Fruit fly (Drosophila melanogaster) whole organism, embryonic: ENCODE measurements around the gene Gr98c.

ENCODE experiments used
- CG10147 ChIP-seq: fragments of 200-800 bp; sonication (Bioruptor generic); optimal IDR thresholded peaks from 2 replicates; lab custom pipeline; 2019; ENCODE audit warnings: missing biosample characterization, mild to moderate bottlenecking, missing genetic modification characterization, moderate library complexity
- CG10321 ChIP-seq: fragments of 200-800 bp; sonication (Bioruptor generic); IDR thresholded peaks from 2 replicates; pipeline ENCODE4 v1.3.6; 2022; ENCODE audit warnings: missing biosample characterization, missing genetic modification characterization
- CG10431 ChIP-seq: fragments of 200-800 bp; sonication (Bioruptor generic); optimal IDR thresholded peaks from 3 replicates; lab custom pipeline; 2018; ENCODE audit warnings: missing biosample characterization, mild to moderate bottlenecking, missing genetic modification characterization
- CG10654 ChIP-seq: fragments of 200-800 bp; sonication (Bioruptor generic); optimal IDR thresholded peaks from 2 replicates; lab custom pipeline; 2016; ENCODE audit warnings: missing biosample characterization, missing genetic modification characterization
- CG11247 ChIP-seq: fragments of 200-800 bp; sonication (Bioruptor generic); IDR thresholded peaks from 2 replicates; pipeline ENCODE4 v1.3.6; 2022; ENCODE audit warnings: missing biosample characterization, missing genetic modification characterization
- CG15601 ChIP-seq: fragments of 200-800 bp; sonication (Bioruptor generic); optimal IDR thresholded peaks from 3 replicates; lab custom pipeline; 2019; ENCODE audit warnings: missing biosample characterization, mild to moderate bottlenecking, missing genetic modification characterization, moderate library complexity
- CG15696 ChIP-seq: fragments of 200-800 bp; sonication (Bioruptor generic); optimal IDR thresholded peaks from 2 replicates; lab custom pipeline; 2019; ENCODE audit warnings: missing biosample characterization, mild to moderate bottlenecking, missing genetic modification characterization, moderate library complexity
- CG17186 ChIP-seq: fragments of 200-800 bp; sonication (Bioruptor generic); optimal IDR thresholded peaks from 3 replicates; lab custom pipeline; 2017; ENCODE audit warnings: missing biosample characterization, missing genetic modification reagents, missing genetic modification characterization
- CG2712 ChIP-seq: fragments of 200-800 bp; optimal IDR thresholded peaks from 3 replicates; lab custom pipeline; 2019; ENCODE audit warnings: missing biosample characterization, mild to moderate bottlenecking, missing genetic modification characterization, moderate library complexity
- CG32772 ChIP-seq: fragments of 200-800 bp; sonication (Bioruptor generic); IDR thresholded peaks from 2 replicates; pipeline ENCODE4 v1.3.6; 2022; ENCODE audit warnings: missing biosample characterization, missing genetic modification characterization
- CG3726 ChIP-seq: fragments of 200-800 bp; sonication (Bioruptor generic); IDR thresholded peaks from 3 replicates; pipeline ENCODE4, ENCODE4 v1.3.6; 2022; ENCODE audit warnings: missing biosample characterization, missing genetic modification characterization
- CG3995 ChIP-seq: fragments of 200-800 bp; sonication (Bioruptor generic); optimal IDR thresholded peaks from 3 replicates; lab custom pipeline; 2016; ENCODE audit warnings: missing biosample characterization, missing genetic modification characterization
- CG4854 ChIP-seq: fragments of 200-800 bp; sonication (Bioruptor generic); optimal IDR thresholded peaks from 2 replicates; lab custom pipeline; 2016; ENCODE audit warnings: missing biosample characterization, missing genetic modification characterization, inconsistent platforms
- CG8281 ChIP-seq: fragments of 200-800 bp; sonication (Bioruptor generic); optimal IDR thresholded peaks from 2 replicates; lab custom pipeline; 2018; ENCODE audit warnings: missing biosample characterization, mild to moderate bottlenecking, missing genetic modification characterization, moderate library complexity
- CHES-1-like ChIP-seq: fragments of 200-800 bp; sonication (Bioruptor generic); optimal IDR thresholded peaks from 2 replicates; lab custom pipeline; 2016; ENCODE audit warnings: missing biosample characterization, missing genetic modification characterization
- CTCF ChIP-seq: fragments of 200-800 bp; sonication (Bioruptor generic); optimal IDR thresholded peaks from 2 replicates; lab custom pipeline; 2017; ENCODE audit warnings: missing biosample characterization, mild to moderate bottlenecking, missing genetic modification characterization, moderate library complexity
- Eip74EF ChIP-seq, 2 experiments: fragments of 200-800 bp in 1 of 2; fragments of >200 bp in 1 of 2; sonication (Bioruptor generic) in 1 of 2; optimal IDR thresholded peaks; 2 replicates each; lab custom pipeline; 2017 to 2019; ENCODE audit warnings: missing biosample characterization in 2 of 2, missing genetic modification characterization in 2 of 2, mild to moderate bottlenecking in 1 of 2, moderate library complexity in 1 of 2
- HHEX ChIP-seq: fragments of 200-800 bp; sonication (Bioruptor generic); optimal IDR thresholded peaks from 3 replicates; lab custom pipeline; 2017; ENCODE audit warnings: missing biosample characterization, mild to moderate bottlenecking, missing genetic modification characterization, missing genetic modification reagents
- HLHmδ ChIP-seq: fragments of 200-800 bp; sonication (Bioruptor generic); optimal IDR thresholded peaks from 2 replicates; lab custom pipeline; 2018; ENCODE audit warnings: missing biosample characterization, mild to moderate bottlenecking, missing genetic modification characterization, moderate library complexity
- Kr ChIP-seq: fragments of 200-800 bp; sonication (Bioruptor generic); optimal IDR thresholded peaks from 2 replicates; lab custom pipeline; 2017; ENCODE audit warnings: missing biosample characterization, mild to moderate bottlenecking, missing genetic modification characterization
- Lpt ChIP-seq: fragments of >200 bp; optimal IDR thresholded peaks from 2 replicates; lab custom pipeline; 2018; ENCODE audit warnings: missing biosample characterization, missing genetic modification characterization
- NfI ChIP-seq: fragments of 200-800 bp; sonication (Bioruptor generic); optimal IDR thresholded peaks from 3 replicates; lab custom pipeline; 2018; ENCODE audit warnings: missing biosample characterization, mild to moderate bottlenecking, missing genetic modification characterization, moderate library complexity
- Pdp1 ChIP-seq, 2 experiments: fragments of 200-800 bp; sonication (Bioruptor generic); optimal IDR thresholded peaks; 3 replicates each; lab custom pipeline; 2016; ENCODE audit warnings: missing biosample characterization in 2 of 2, missing genetic modification characterization in 2 of 2, mild to moderate bottlenecking in 1 of 2, moderate library complexity in 1 of 2
- Six4 ChIP-seq: fragments of 200-800 bp; sonication (Bioruptor generic); optimal IDR thresholded peaks from 2 replicates; lab custom pipeline; 2016; ENCODE audit warnings: missing biosample characterization, missing genetic modification characterization
- Xbp1 ChIP-seq: fragments of 200-800 bp; sonication (Bioruptor generic); optimal IDR thresholded peaks from 3 replicates; lab custom pipeline; 2016; ENCODE audit warnings: missing biosample characterization, mild to moderate bottlenecking, missing genetic modification characterization
- cas ChIP-seq: fragments of 200-800 bp; sonication (Bioruptor generic); IDR thresholded peaks from 2 replicates; pipeline ENCODE4 v1.3.6; 2022; ENCODE audit warnings: missing biosample characterization, missing genetic modification characterization
- cato ChIP-seq: fragments of 200-800 bp; sonication (Bioruptor generic); optimal IDR thresholded peaks from 2 replicates; lab custom pipeline; 2016; ENCODE audit warnings: missing biosample characterization, missing genetic modification characterization, borderline replicate concordance
- cg ChIP-seq: fragments of 200-800 bp; sonication (Bioruptor generic); optimal IDR thresholded peaks from 3 replicates; lab custom pipeline; 2019; ENCODE audit warnings: missing biosample characterization, mild to moderate bottlenecking, missing genetic modification characterization, moderate library complexity
- cwo ChIP-seq: fragments of 200-800 bp; sonication (Bioruptor generic); optimal IDR thresholded peaks from 3 replicates; lab custom pipeline; 2017; ENCODE audit warnings: missing biosample characterization, missing genetic modification characterization, mild to moderate bottlenecking, moderate library complexity, missing genetic modification reagents
- dan ChIP-seq: fragments of 200-800 bp; sonication (Bioruptor generic); IDR thresholded peaks from 2 replicates; pipeline ENCODE4 v1.3.6; 2022; ENCODE audit warnings: missing biosample characterization, missing genetic modification characterization
- dmrt11E ChIP-seq: fragments of 200-800 bp; sonication (Bioruptor generic); optimal IDR thresholded peaks from 3 replicates; lab custom pipeline; 2018; ENCODE audit warnings: missing biosample characterization, mild to moderate bottlenecking, missing genetic modification characterization, moderate library complexity
- en ChIP-seq: fragments of 200-800 bp; sonication (Bioruptor generic); optimal IDR thresholded peaks from 2 replicates; lab custom pipeline; 2016; ENCODE audit warnings: missing biosample characterization, missing genetic modification characterization
- gfzf ChIP-seq: fragments of 200-800 bp; sonication (Bioruptor generic); optimal IDR thresholded peaks from 2 replicates; lab custom pipeline; 2016; ENCODE audit warnings: missing biosample characterization, mild to moderate bottlenecking, missing genetic modification characterization, moderate library complexity
- gt ChIP-seq: fragments of 200-800 bp; sonication (Bioruptor generic); IDR thresholded peaks from 2 replicates; pipeline ENCODE4 v1.3.6; 2022; ENCODE audit warnings: missing biosample characterization, missing genetic modification characterization
- hbn ChIP-seq: fragments of 200-800 bp; sonication (Bioruptor generic); IDR thresholded peaks from 2 replicates; pipeline ENCODE4 v1.3.6; 2022; ENCODE audit warnings: missing biosample characterization, missing genetic modification characterization; ENCODE audit not compliant: partially characterized antibody
- lmd ChIP-seq: fragments of 200-800 bp; sonication (Bioruptor generic); IDR thresholded peaks from 2 replicates; pipeline ENCODE4 v1.3.6; 2022; ENCODE audit warnings: missing biosample characterization, missing genetic modification characterization
- lola ChIP-seq, 3 experiments: fragments of >200 bp in 2 of 3; fragments of 200-800 bp in 1 of 3; sonication (Bioruptor generic) in 1 of 3; optimal IDR thresholded peaks; 2 replicates each; lab custom pipeline; 2017 to 2019; ENCODE audit warnings: missing biosample characterization in 3 of 3, missing genetic modification characterization in 3 of 3, mild to moderate bottlenecking in 1 of 3, moderate library complexity in 1 of 3
- maf-S ChIP-seq: fragments of 200-800 bp; sonication (Bioruptor generic); optimal IDR thresholded peaks from 2 replicates; lab custom pipeline; 2016; ENCODE audit warnings: missing biosample characterization, missing genetic modification characterization
- mld ChIP-seq: fragments of 200-800 bp; sonication (Bioruptor generic); IDR thresholded peaks from 3 replicates; pipeline ENCODE4 v1.3.6; 2022; ENCODE audit warnings: missing biosample characterization, missing genetic modification characterization; ENCODE audit not compliant: partially characterized antibody
- p53 ChIP-seq: fragments of 200-800 bp; sonication (Bioruptor generic); optimal IDR thresholded peaks from 2 replicates; lab custom pipeline; 2016; ENCODE audit warnings: missing biosample characterization, missing genetic modification characterization
- pho ChIP-seq: fragments of 200-800 bp; sonication (Bioruptor generic); optimal IDR thresholded peaks from 2 replicates; lab custom pipeline; 2016; ENCODE audit warnings: missing biosample characterization, missing genetic modification characterization
- pzg ChIP-seq: fragments of 200-800 bp; sonication (Bioruptor generic); optimal IDR thresholded peaks from 3 replicates; lab custom pipeline; 2018; ENCODE audit warnings: missing biosample characterization, mild to moderate bottlenecking, missing genetic modification characterization, moderate library complexity
- rib ChIP-seq: fragments of 200-800 bp; sonication (Bioruptor generic); IDR thresholded peaks from 2 replicates; pipeline ENCODE4 v1.3.6; 2022; ENCODE audit warnings: missing biosample characterization, missing genetic modification characterization
- sd ChIP-seq: fragments of 200-800 bp; sonication (Bioruptor generic); optimal IDR thresholded peaks from 3 replicates; lab custom pipeline; 2018; ENCODE audit warnings: missing biosample characterization, mild to moderate bottlenecking, missing genetic modification characterization, moderate library complexity
- so ChIP-seq: fragments of 200-800 bp; sonication (Bioruptor generic); IDR thresholded peaks from 3 replicates; pipeline ENCODE4 v1.3.6; 2022; ENCODE audit warnings: missing biosample characterization, missing genetic modification characterization
- sqz ChIP-seq: fragments of 200-800 bp; sonication (Bioruptor generic); optimal IDR thresholded peaks from 3 replicates; lab custom pipeline; 2018; ENCODE audit warnings: missing biosample characterization, mild to moderate bottlenecking, missing genetic modification characterization
- tap ChIP-seq: fragments of 200-800 bp; optimal IDR thresholded peaks from 3 replicates; lab custom pipeline; 2019; ENCODE audit warnings: missing biosample characterization, mild to moderate bottlenecking, missing genetic modification characterization, moderate library complexity
- tna ChIP-seq: fragments of 200-800 bp; sonication (Bioruptor generic); IDR thresholded peaks from 2 replicates; pipeline ENCODE4 v1.3.6; 2022; ENCODE audit warnings: missing biosample characterization, missing genetic modification characterization; ENCODE audit not compliant: partially characterized antibody
- toy ChIP-seq: fragments of 200-800 bp; sonication (Bioruptor generic); IDR thresholded peaks from 2 replicates; pipeline ENCODE4 v1.3.6; 2022; ENCODE audit warnings: missing biosample characterization, missing genetic modification characterization
- zfh1 ChIP-seq: fragments of 200-800 bp; sonication (Bioruptor generic); IDR thresholded peaks from 3 replicates; pipeline ENCODE4 v1.3.6; 2022; ENCODE audit warnings: missing biosample characterization, missing genetic modification characterization

Gr98c gene

DNA sequence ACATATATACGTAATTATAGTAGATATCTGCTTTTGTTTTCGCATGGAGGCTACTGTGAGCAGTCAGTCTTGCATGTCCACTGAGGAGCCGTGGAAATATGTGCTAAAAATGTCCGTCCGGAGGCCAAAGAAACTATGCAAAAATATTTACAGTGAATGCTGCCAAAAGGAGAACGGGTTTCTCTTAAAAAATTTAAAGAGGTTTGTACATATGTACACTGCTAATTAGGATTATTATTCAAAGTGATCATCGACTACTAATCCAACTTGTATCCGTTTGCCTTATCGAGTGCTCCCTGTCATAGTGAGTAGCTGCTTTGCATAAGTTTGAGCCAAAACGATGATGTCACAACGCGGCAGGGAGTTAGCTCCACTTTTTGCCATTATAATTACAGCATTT is 12.7 kb downstream of the Gr98c start (continued):
- TF ChIP-seq CG4854 (no peak), pho (no peak), Lpt (GFP tag; lab: Kevin White, UChicago) (no peak), p53 (no peak), CG2712 (tag; lab: Kevin White, UChicago) (peak; percentile 29), CG15696 (tag; lab: Kevin White, UChicago) (no peak), lola (GFP tag; optimal IDR thresholded peaks at IDR 0.05; lab: Kevin White, UChicago) (no peak), tna (no peak), tap (no peak), toy (GFP tag; lab: Robert Waterston, UW) (peak; percentile 40; the same call in 1 of the 2 replicates), CG17186 (GFP tag; lab: Kevin White, UChicago) (no peak), en (GFP tag; lab: Kevin White, UChicago) (no peak), rib (no peak), CG15601 (tag; lab: Kevin White, UChicago) (no peak), cato (GFP tag; lab: Kevin White, UChicago) (no peak), Xbp1 (GFP tag; lab: Kevin White, UChicago) (peak; percentile 17), HLHmδ (GFP tag; lab: Kevin White, UChicago) (no peak), sqz (GFP tag; lab: Kevin White, UChicago) (no peak), CG32772 (GFP tag; lab: Robert Waterston, UW) (peak; percentile 36; the same call in 1 of the 2 replicates), CG3995 (peak; percentile 33), CG10147 (GFP tag; lab: Kevin White, UChicago) (peak; percentile 17), maf-S (GFP tag; lab: Kevin White, UChicago) (no peak), zfh1 (GFP tag; lab: Robert Waterston, UW) (peak; percentile 61; the same call in 1 of the 3 replicates), cg (GFP tag; lab: Kevin White, UChicago) (no peak), Six4 (GFP tag; lab: Kevin White, UChicago) (no peak), CHES-1-like (no peak), so (GFP tag; lab: Robert Waterston, UW) (peak; percentile 43; the same call in 1 of the 3 replicates), sd (tag; lab: Kevin White, UChicago) (no peak), cas (no peak), CG10321 (GFP tag; lab: Robert Waterston, UW) (no peak), CG10654 (GFP tag; lab: Kevin White, UChicago) (peak; percentile 1), HHEX (peak; percentile 4), Kr (GFP tag; lab: Kevin White, UChicago) (no peak), CG3726 (GFP tag; lab: Robert Waterston, UW) (no peak), CG8281 (no peak), gt (no peak), Eip74EF (GFP tag; optimal IDR thresholded peaks at IDR 0.05; lab: Kevin White, UChicago) (no peak), CG10431 (GFP tag; lab: Kevin White, UChicago) (no peak), lmd (GFP tag; lab: Robert Waterston, UW) (peak; percentile 63; the same call in 1 of the 2 replicates), hbn (GFP tag; lab: Robert Waterston, UW) (no peak), dmrt11E (tag; lab: Kevin White, UChicago) (no peak), pzg (no peak), CG11247 (GFP tag; lab: Robert Waterston, UW) (peak; percentile 45; the same call in 1 of the 2 replicates), mld (GFP tag; lab: Robert Waterston, UW) (no peak), dan (GFP tag; lab: Robert Waterston, UW) (no peak), gfzf (GFP tag; lab: Kevin White, UChicago) (no peak), Pdp1 (GFP tag; optimal IDR thresholded peaks at IDR 0.05; lab: Kevin White, UChicago) (peak; percentile 35 to 57), CTCF (GFP tag; lab: Kevin White, UChicago) (no peak), NfI (peak; percentile 10), cwo (GFP tag; lab: Kevin White, UChicago) (peak; percentile 23)
